Fruit fly (Drosophila melanogaster): ENCODE measurements around the gene CG4766.

Gene CG4766

DNA sequence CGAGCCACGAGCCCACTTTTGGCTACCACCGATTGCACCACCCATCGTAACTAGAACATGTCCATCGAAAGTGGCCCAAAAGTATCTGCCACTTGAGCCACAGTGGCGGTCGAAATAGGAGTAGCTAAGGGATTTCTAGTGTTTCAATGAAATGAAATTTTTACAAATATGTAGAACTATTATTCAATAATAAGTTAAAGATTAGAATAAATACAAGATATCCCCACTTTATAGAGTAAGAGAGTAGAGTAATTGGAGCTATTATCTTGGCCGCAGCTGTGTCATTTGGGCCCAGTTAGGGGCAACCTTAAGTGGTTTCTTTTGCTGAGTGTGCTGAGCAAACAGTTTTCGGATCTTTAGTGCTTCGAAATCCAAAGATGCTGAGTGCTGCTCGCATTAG lies 11.2 kb downstream of the CG4766 start (continued):
- no peak for TF ChIP-seq BEAF-32 (GFP tag; optimal IDR thresholded peaks at IDR 0.05)
- TF ChIP-seq CG4360 (GFP tag; IDR thresholded peaks at IDR 0.05), result no peak
- TF ChIP-seq Dip3 (GFP tag; optimal IDR thresholded peaks at IDR 0.05), result no peak
- TF ChIP-seq ash1 (GFP tag; optimal IDR thresholded peaks at IDR 0.05), result no peak
- TF ChIP-seq p53 (GFP tag; optimal IDR thresholded peaks at IDR 0.05), result no peak
- 0 out of 3 replicates have a peak, but pooled peaks have one; percentile 57 for TF ChIP-seq zfh1 (GFP tag; IDR thresholded peaks at IDR 0.05)
- TF ChIP-seq so (GFP tag; IDR thresholded peaks at IDR 0.05), result no peak
- no peak for TF ChIP-seq CG10543 (GFP tag; optimal IDR thresholded peaks at IDR 0.05)
- no peak for TF ChIP-seq gro (GFP tag; optimal IDR thresholded peaks at IDR 0.05)
- TF ChIP-seq lbe (GFP tag; optimal IDR thresholded peaks at IDR 0.05), result no peak
- TF ChIP-seq slbo (GFP tag; IDR thresholded peaks at IDR 0.05), result peak; percentile 23; the same call in 1 of the 2 replicates
- no peak for TF ChIP-seq CG1024 (GFP tag; IDR thresholded peaks at IDR 0.05)
- TF ChIP-seq nau (GFP tag; optimal IDR thresholded peaks at IDR 0.05), result no peak
- TF ChIP-seq CG9609 (GFP tag; optimal IDR thresholded peaks at IDR 0.05), result no peak
- no peak for TF ChIP-seq Hmx (GFP tag; optimal IDR thresholded peaks at IDR 0.05)
- peak; percentile 29; the same call in 1 of the 3 replicates for TF ChIP-seq croc (GFP tag; conservative IDR thresholded peaks at IDR 0.05)
- no peak for TF ChIP-seq prd (optimal IDR thresholded peaks at IDR 0.05)
- TF ChIP-seq prd (GFP tag; IDR thresholded peaks at IDR 0.05), result peak; percentile 70
- 0 out of 2 replicates have a peak, but pooled peaks have one; percentile 9 for TF ChIP-seq sob (GFP tag; IDR thresholded peaks at IDR 0.05)
- no peak for TF ChIP-seq Drgx (GFP tag; IDR thresholded peaks at IDR 0.05)
- TF ChIP-seq D (optimal IDR thresholded peaks at IDR 0.05), result no peak
- no peak for TF ChIP-seq D (GFP tag; optimal IDR thresholded peaks at IDR 0.05)
- no peak for TF ChIP-seq CG33213 (GFP tag; optimal IDR thresholded peaks at IDR 0.05)
- no peak for TF ChIP-seq CG16815 (GFP tag; optimal IDR thresholded peaks at IDR 0.05)
- TF ChIP-seq onecut (GFP tag; IDR thresholded peaks at IDR 0.05), result no peak
- TF ChIP-seq amos (GFP tag; IDR thresholded peaks at IDR 0.05; ENCODE audit: partially characterized antibody), result no peak
- TF ChIP-seq jing (GFP tag; optimal IDR thresholded peaks at IDR 0.05), result peak; percentile 7
- TF ChIP-seq Tbp (GFP tag; optimal IDR thresholded peaks at IDR 0.05), result no peak
- no peak for TF ChIP-seq aop (GFP tag; IDR thresholded peaks at IDR 0.05)
- no peak for TF ChIP-seq Atf3 (GFP tag; optimal IDR thresholded peaks at IDR 0.05)
- no peak for TF ChIP-seq Trl (optimal IDR thresholded peaks at IDR 0.05)
- no peak for TF ChIP-seq Trl (GFP tag; optimal IDR thresholded peaks at IDR 0.05)
- no peak for TF ChIP-seq bab2 (GFP tag; optimal IDR thresholded peaks at IDR 0.05)
- TF ChIP-seq az2 (GFP tag; optimal IDR thresholded peaks at IDR 0.05), result peak; percentile 28
- TF ChIP-seq CG10959 (GFP tag; IDR thresholded peaks at IDR 0.05), result no peak
- TF ChIP-seq CG1792 (GFP tag; optimal IDR thresholded peaks at IDR 0.05), result no peak
- no peak for TF ChIP-seq CG1529 (GFP tag; optimal IDR thresholded peaks at IDR 0.05)
- peak; percentile 2 to 11 for TF ChIP-seq chif (GFP tag; optimal IDR thresholded peaks at IDR 0.05)
- TF ChIP-seq Lpt (GFP tag; optimal IDR thresholded peaks at IDR 0.05), result no peak
- TF ChIP-seq dpn (GFP tag; optimal IDR thresholded peaks at IDR 0.05), result peak in 1 of 2 experiments; percentile 29
- peak; percentile 23 for TF ChIP-seq CG18599 (GFP tag; optimal IDR thresholded peaks at IDR 0.05)
- TF ChIP-seq CG30403 (GFP tag; optimal IDR thresholded peaks at IDR 0.05), result peak; percentile 33
- no peak for TF ChIP-seq tna (GFP tag; IDR thresholded peaks at IDR 0.05; ENCODE audit: partially characterized antibody)
- no peak for TF ChIP-seq Scr (GFP tag; IDR thresholded peaks at IDR 0.05; ENCODE audit: partially characterized antibody)
- peak; percentile 37 for TF ChIP-seq CG15601 (tag; optimal IDR thresholded peaks at IDR 0.05)
- TF ChIP-seq CG34422 (GFP tag; IDR thresholded peaks at IDR 0.05), result peak; percentile 63
- no peak for TF ChIP-seq MBD-R2 (GFP tag; IDR thresholded peaks at IDR 0.05)
- TF ChIP-seq CG10274 (GFP tag; optimal IDR thresholded peaks at IDR 0.05), result no peak
- no peak for TF ChIP-seq Dek (tag; optimal IDR thresholded peaks at IDR 0.05)
- no peak for TF ChIP-seq ham (GFP tag; IDR thresholded peaks at IDR 0.05)
- TF ChIP-seq wdn (GFP tag; IDR thresholded peaks at IDR 0.05), result no peak
- TF ChIP-seq otp (GFP tag; IDR thresholded peaks at IDR 0.05), result peak; percentile 55; the same call in 1 of the 3 replicates
- peak; percentile 7 for TF ChIP-seq CG13775 (GFP tag; optimal IDR thresholded peaks at IDR 0.05)

Data from whole organism, embryonic.